Worm (Caenorhabditis elegans) whole organism, L4/young adult: ENCODE measurements around the gene B0361.9.

Source experiments
- W03F9.2 ChIP-seq: fragments of 150-350 bp; optimal IDR thresholded peaks from 2 replicates; lab custom pipeline; 2014; ENCODE audit warnings: missing biosample characterization, missing genetic modification characterization
- dao-5 ChIP-seq: sonication (generic microtip); optimal IDR thresholded peaks from 2 replicates; lab custom pipeline; 2016; ENCODE audit warnings: missing genotype, missing genetic modification characterization, moderate library complexity, missing compliant biosample characterization
- him-1 ChIP-seq: sonication (generic microtip); optimal IDR thresholded peaks from 2 replicates; lab custom pipeline; 2016; ENCODE audit warnings: missing genotype, missing genetic modification reagents, missing genetic modification characterization, missing compliant biosample characterization

ce11 chrIII:7329155-7329732 lies 29.8 kb upstream of the B0361.9 start, which contains the start of gene lab-2:
- no peak for TF ChIP-seq W03F9.2
- TF ChIP-seq him-1 (tag; lab: Kevin White, UChicago) = no peak
- TF ChIP-seq dao-5 = no peak
